Fruit fly (Drosophila melanogaster) whole organism, embryonic: ENCODE results near the gene CG10874.

Source experiments
- Adf1 ChIP-seq: fragments of 200-800 bp; sonication (Bioruptor generic); IDR thresholded peaks from 2 replicates; pipeline ENCODE4 v1.3.6; 2022; ENCODE audit warnings: missing biosample characterization, missing genetic modification characterization
- C15 ChIP-seq: fragments of 200-800 bp; sonication (Bioruptor generic); IDR thresholded peaks from 3 replicates; pipeline ENCODE4 v1.3.6; 2022; ENCODE audit warnings: missing biosample characterization, missing genetic modification characterization
- CG12942 ChIP-seq: fragments of 200-800 bp; sonication (Bioruptor generic); optimal IDR thresholded peaks from 3 replicates; lab custom pipeline; 2016; ENCODE audit warnings: missing biosample characterization, missing genetic modification characterization
- CG15269 ChIP-seq: fragments of 200-800 bp; sonication (Bioruptor generic); optimal IDR thresholded peaks from 2 replicates; lab custom pipeline; 2018; ENCODE audit warnings: missing biosample characterization, mild to moderate bottlenecking, missing genetic modification characterization, moderate library complexity
- CG15696 ChIP-seq: fragments of 200-800 bp; sonication (Bioruptor generic); optimal IDR thresholded peaks from 2 replicates; lab custom pipeline; 2019; ENCODE audit warnings: missing biosample characterization, mild to moderate bottlenecking, missing genetic modification characterization, moderate library complexity
- CG16779 ChIP-seq: fragments of 200-800 bp; sonication (Bioruptor generic); IDR thresholded peaks from 2 replicates; pipeline ENCODE4 v1.3.6; 2022; ENCODE audit warnings: missing biosample characterization, missing genetic modification characterization
- CG17829 ChIP-seq: fragments of 200-800 bp; optimal IDR thresholded peaks from 2 replicates; lab custom pipeline; 2019; ENCODE audit warnings: missing biosample characterization, mild to moderate bottlenecking, missing genetic modification characterization, moderate library complexity
- CG2199 ChIP-seq: fragments of 200-800 bp; sonication (Bioruptor generic); IDR thresholded peaks from 3 replicates; pipeline ENCODE4 v1.3.6; 2022; ENCODE audit warnings: missing biosample characterization, missing genetic modification characterization
- CG30403 ChIP-seq: fragments of 200-800 bp; sonication (Bioruptor generic); optimal IDR thresholded peaks from 3 replicates; lab custom pipeline; 2016; ENCODE audit warnings: missing biosample characterization, missing genetic modification characterization
- CG31441 ChIP-seq: fragments of 200-800 bp; sonication (Bioruptor generic); IDR thresholded peaks from 2 replicates; pipeline ENCODE4 v1.3.6; 2022; ENCODE audit warnings: missing biosample characterization, missing genetic modification characterization
- CG3281 ChIP-seq: fragments of 200-800 bp; sonication (Bioruptor generic); optimal IDR thresholded peaks from 3 replicates; lab custom pipeline; 2017; ENCODE audit warnings: missing biosample characterization, mild to moderate bottlenecking, missing genetic modification characterization
- CG3407 ChIP-seq: fragments of 200-800 bp; sonication (Bioruptor generic); optimal IDR thresholded peaks from 2 replicates; lab custom pipeline; 2018; ENCODE audit warnings: missing biosample characterization, mild to moderate bottlenecking, missing genetic modification characterization
- CG7786 ChIP-seq: fragments of 200-800 bp; sonication (Bioruptor generic); optimal IDR thresholded peaks from 2 replicates; lab custom pipeline; 2016; ENCODE audit warnings: missing biosample characterization, missing genetic modification characterization
- CG7963 ChIP-seq: fragments of 200-800 bp; sonication (Bioruptor generic); IDR thresholded peaks from 3 replicates; pipeline ENCODE4 v1.3.6; 2022; ENCODE audit warnings: missing biosample characterization, missing genetic modification characterization; ENCODE audit not compliant: partially characterized antibody
- CG8359 ChIP-seq: fragments of 200-800 bp; sonication (Bioruptor generic); optimal IDR thresholded peaks from 2 replicates; lab custom pipeline; 2017; ENCODE audit warnings: missing biosample characterization, mild to moderate bottlenecking, missing genetic modification characterization, borderline replicate concordance
- CG8765 ChIP-seq: fragments of 200-800 bp; sonication (Bioruptor generic); IDR thresholded peaks from 2 replicates; pipeline ENCODE4 v1.3.6; 2022; ENCODE audit warnings: missing biosample characterization, missing genetic modification characterization
- CG9876 ChIP-seq: fragments of 200-800 bp; sonication (Bioruptor generic); optimal IDR thresholded peaks from 2 replicates; lab custom pipeline; 2016; ENCODE audit warnings: missing biosample characterization, missing genetic modification characterization
- Chrac-16 ChIP-seq: fragments of 200-800 bp; sonication (Bioruptor generic); optimal IDR thresholded peaks from 3 replicates; lab custom pipeline; 2016; ENCODE audit warnings: missing biosample characterization, missing genetic modification characterization
- Dad ChIP-seq: fragments of 200-800 bp; sonication (Bioruptor generic); optimal IDR thresholded peaks from 3 replicates; lab custom pipeline; 2016; ENCODE audit warnings: missing biosample characterization, missing genetic modification characterization
- Doc2 ChIP-seq: fragments of 200-800 bp; sonication (Bioruptor generic); IDR thresholded peaks from 2 replicates; pipeline ENCODE4 v1.3.6; 2022; ENCODE audit warnings: missing biosample characterization, missing genetic modification characterization
- HLH3B ChIP-seq: fragments of 200-800 bp; sonication (Bioruptor generic); IDR thresholded peaks from 2 replicates; pipeline ENCODE4 v1.3.6; 2022; ENCODE audit warnings: missing biosample characterization, missing genetic modification characterization
- Hr3 ChIP-seq: fragments of 200-800 bp; sonication (Bioruptor generic); optimal IDR thresholded peaks from 3 replicates; lab custom pipeline; 2016; ENCODE audit warnings: missing biosample characterization, missing genetic modification characterization
- MTF-1 ChIP-seq: fragments of 200-800 bp; sonication (Bioruptor generic); optimal IDR thresholded peaks from 2 replicates; lab custom pipeline; 2018; ENCODE audit warnings: missing biosample characterization, mild to moderate bottlenecking, missing genetic modification characterization, borderline replicate concordance
- Meics ChIP-seq: fragments of 200-800 bp; sonication (Bioruptor generic); optimal IDR thresholded peaks from 2 replicates; lab custom pipeline; 2017; ENCODE audit warnings: missing biosample characterization, mild to moderate bottlenecking, missing genetic modification characterization
- NC2β ChIP-seq: fragments of 200-800 bp; sonication (Bioruptor generic); optimal IDR thresholded peaks from 2 replicates; lab custom pipeline; 2016; ENCODE audit warnings: missing biosample characterization, missing genetic modification characterization
- NK7.1 ChIP-seq: fragments of 200-800 bp; sonication (Bioruptor generic); optimal IDR thresholded peaks from 3 replicates; lab custom pipeline; 2016; ENCODE audit warnings: missing biosample characterization, missing genetic modification characterization
- NfI ChIP-seq: fragments of 200-800 bp; sonication (Bioruptor generic); optimal IDR thresholded peaks from 3 replicates; lab custom pipeline; 2018; ENCODE audit warnings: missing biosample characterization, mild to moderate bottlenecking, missing genetic modification characterization, moderate library complexity
- Pdp1 ChIP-seq, 2 experiments: fragments of 200-800 bp; sonication (Bioruptor generic); optimal IDR thresholded peaks; 3 replicates each; lab custom pipeline; 2016; ENCODE audit warnings: missing biosample characterization in 2 of 2, missing genetic modification characterization in 2 of 2, mild to moderate bottlenecking in 1 of 2, moderate library complexity in 1 of 2
- Rx ChIP-seq: fragments of 200-800 bp; sonication (Bioruptor generic); IDR thresholded peaks from 2 replicates; pipeline ENCODE4 v1.3.6; 2022; ENCODE audit warnings: missing biosample characterization, missing genetic modification characterization
- Side ChIP-seq: fragments of 200-800 bp; sonication (Bioruptor generic); optimal IDR thresholded peaks from 2 replicates; lab custom pipeline; 2016; ENCODE audit warnings: missing biosample characterization, missing genetic modification characterization
- Ssrp ChIP-seq: fragments of 200-800 bp; sonication (Bioruptor generic); optimal IDR thresholded peaks from 2 replicates; lab custom pipeline; 2018; ENCODE audit warnings: missing biosample characterization, mild to moderate bottlenecking, missing genetic modification characterization, moderate library complexity
- ato ChIP-seq: fragments of 200-800 bp; sonication (Bioruptor generic); IDR thresholded peaks from 2 replicates; pipeline ENCODE4 v1.3.6; 2022; ENCODE audit warnings: missing biosample characterization, missing genetic modification characterization; ENCODE audit not compliant: partially characterized antibody
- cg ChIP-seq: fragments of 200-800 bp; sonication (Bioruptor generic); optimal IDR thresholded peaks from 3 replicates; lab custom pipeline; 2019; ENCODE audit warnings: missing biosample characterization, mild to moderate bottlenecking, missing genetic modification characterization, moderate library complexity
- cwo ChIP-seq: fragments of 200-800 bp; sonication (Bioruptor generic); optimal IDR thresholded peaks from 3 replicates; lab custom pipeline; 2017; ENCODE audit warnings: missing biosample characterization, missing genetic modification characterization, mild to moderate bottlenecking, moderate library complexity, missing genetic modification reagents
- fd96Cb ChIP-seq: fragments of 200-800 bp; sonication (Bioruptor generic); optimal IDR thresholded peaks from 2 replicates; lab custom pipeline; 2018; ENCODE audit warnings: missing biosample characterization, mild to moderate bottlenecking, missing genetic modification characterization, moderate library complexity
- fru ChIP-seq: fragments of >200 bp; optimal IDR thresholded peaks from 2 replicates; lab custom pipeline; 2017
- gfzf ChIP-seq: fragments of 200-800 bp; sonication (Bioruptor generic); optimal IDR thresholded peaks from 2 replicates; lab custom pipeline; 2016; ENCODE audit warnings: missing biosample characterization, mild to moderate bottlenecking, missing genetic modification characterization, moderate library complexity
- gsb-n ChIP-seq: fragments of 200-800 bp; sonication (Bioruptor generic); optimal IDR thresholded peaks from 3 replicates; lab custom pipeline; 2018; ENCODE audit warnings: missing biosample characterization, mild to moderate bottlenecking, missing genetic modification characterization
- insv ChIP-seq, 2 experiments: fragments of 200-800 bp; sonication (Bioruptor generic); optimal IDR thresholded peaks; 3 replicates each; lab custom pipeline; 2016 to 2018; ENCODE audit warnings: missing biosample characterization in 2 of 2, missing genetic modification characterization in 2 of 2
- inv ChIP-seq: fragments of 200-800 bp; sonication (Bioruptor generic); IDR thresholded peaks from 2 replicates; pipeline ENCODE4 v1.3.6; 2022; ENCODE audit warnings: missing biosample characterization, missing genetic modification characterization; ENCODE audit not compliant: partially characterized antibody
- klu ChIP-seq: fragments of 200-800 bp; sonication (Bioruptor generic); IDR thresholded peaks from 2 replicates; pipeline ENCODE4 v1.3.6; 2022; ENCODE audit warnings: missing biosample characterization, missing genetic modification characterization
- p53 ChIP-seq: fragments of 200-800 bp; sonication (Bioruptor generic); optimal IDR thresholded peaks from 2 replicates; lab custom pipeline; 2016; ENCODE audit warnings: missing biosample characterization, missing genetic modification characterization
- pnt ChIP-seq: fragments of 200-800 bp; sonication (Bioruptor generic); optimal IDR thresholded peaks from 3 replicates; lab custom pipeline; 2016; ENCODE audit warnings: missing biosample characterization, missing genetic modification characterization
- pros ChIP-seq: fragments of 200-800 bp; sonication (Bioruptor generic); optimal IDR thresholded peaks from 3 replicates; lab custom pipeline; 2019; ENCODE audit warnings: missing biosample characterization, mild to moderate bottlenecking, missing genetic modification characterization, moderate library complexity
- ro ChIP-seq: fragments of 200-800 bp; sonication (Bioruptor generic); IDR thresholded peaks from 2 replicates; pipeline ENCODE4 v1.3.6; 2022; ENCODE audit warnings: missing biosample characterization, missing genetic modification characterization
- sob ChIP-seq: fragments of 200-800 bp; sonication (Bioruptor generic); IDR thresholded peaks from 2 replicates; pipeline ENCODE4 v1.3.6; 2022; ENCODE audit warnings: missing biosample characterization, missing genetic modification characterization
- sr ChIP-seq: fragments of 200-800 bp; sonication (Bioruptor generic); IDR thresholded peaks from 3 replicates; pipeline ENCODE4 v1.3.6; 2022; ENCODE audit warnings: missing biosample characterization, missing genetic modification characterization
- sug ChIP-seq: fragments of 200-800 bp; optimal IDR thresholded peaks from 2 replicates; lab custom pipeline; 2019; ENCODE audit warnings: missing biosample characterization, mild to moderate bottlenecking, missing genetic modification characterization, moderate library complexity
- unc-4 ChIP-seq: fragments of 200-800 bp; sonication (Bioruptor generic); IDR thresholded peaks from 2 replicates; pipeline ENCODE4 v1.3.6; 2022; ENCODE audit warnings: missing biosample characterization, missing genetic modification characterization; ENCODE audit not compliant: partially characterized antibody
- zf30C ChIP-seq: fragments of 200-800 bp; sonication (Bioruptor generic); optimal IDR thresholded peaks from 3 replicates; lab custom pipeline; 2018; ENCODE audit warnings: missing biosample characterization, mild to moderate bottlenecking, missing genetic modification characterization

CG10874 gene

dm6 chr2L:2179366-2179765 is 12.8 kb downstream of the CG10874 start (continued):
- TF ChIP-seq ro (GFP tag; lab: Robert Waterston, UW) (no peak; the same call in 1 of the 2 replicates), Pdp1 (GFP tag; optimal IDR thresholded peaks at IDR 0.05; lab: Kevin White, UChicago) (peak; percentile 73 to 82), klu (GFP tag; lab: Robert Waterston, UW) (peak; percentile 56), Ssrp (peak; percentile 64), CG7963 (GFP tag; lab: Robert Waterston, UW) (no peak), Doc2 (GFP tag; lab: Robert Waterston, UW) (0 out of 2 replicates have a peak, but pooled peaks have one; percentile 23), sug (tag; lab: Kevin White, UChicago) (peak; percentile 99), insv (GFP tag; optimal IDR thresholded peaks at IDR 0.05; lab: Kevin White, UChicago) (no peak), CG12942 (GFP tag; lab: Kevin White, UChicago) (peak; percentile 72), zf30C (GFP tag; lab: Kevin White, UChicago) (no peak), fd96Cb (tag; lab: Kevin White, UChicago) (peak; percentile 64), inv (no peak), Meics (GFP tag; lab: Kevin White, UChicago) (peak; percentile 80), gfzf (GFP tag; lab: Kevin White, UChicago) (no peak), pnt (GFP tag; lab: Kevin White, UChicago) (peak; percentile 61), CG9876 (GFP tag; lab: Kevin White, UChicago) (peak; percentile 27), CG15696 (tag; lab: Kevin White, UChicago) (peak; percentile 14), fru (lab: Kevin White, UChicago) (no peak), CG17829 (tag; lab: Kevin White, UChicago) (peak; percentile 53), CG3281 (GFP tag; lab: Kevin White, UChicago) (peak; percentile 60), CG15269 (peak; percentile 82), C15 (GFP tag; lab: Robert Waterston, UW) (0 out of 3 replicates have a peak, but pooled peaks have one; percentile 38), CG2199 (GFP tag; lab: Robert Waterston, UW) (0 out of 3 replicates have a peak, but pooled peaks have one; percentile 50), Side (GFP tag; lab: Kevin White, UChicago) (peak; percentile 74), CG7786 (GFP tag; lab: Kevin White, UChicago) (peak; percentile 78), unc-4 (no peak), Adf1 (GFP tag; lab: Robert Waterston, UW) (peak; percentile 12; the same call in 1 of the 2 replicates), NfI (GFP tag; lab: Kevin White, UChicago) (peak; percentile 74), CG16779 (0 out of 2 replicates have a peak, but pooled peaks have one; percentile 28), Chrac-16 (GFP tag; lab: Kevin White, UChicago) (peak; percentile 73), ato (GFP tag; lab: Robert Waterston, UW) (no peak), CG8359 (GFP tag; lab: Kevin White, UChicago) (peak; percentile 0), CG8765 (0 out of 2 replicates have a peak, but pooled peaks have one; percentile 6), NC2β (GFP tag; lab: Kevin White, UChicago) (no peak), MTF-1 (GFP tag; lab: Kevin White, UChicago) (no peak), HLH3B (GFP tag; lab: Robert Waterston, UW) (peak; percentile 81), gsb-n (peak; percentile 38), CG31441 (GFP tag; lab: Robert Waterston, UW) (no peak; the same call in 1 of the 2 replicates), sr (GFP tag; lab: Robert Waterston, UW) (peak; percentile 91), CG3407 (GFP tag; lab: Kevin White, UChicago) (peak; percentile 34), Hr3 (GFP tag; lab: Kevin White, UChicago) (peak; percentile 58), NK7.1 (GFP tag; lab: Kevin White, UChicago) (peak; percentile 35), cg (GFP tag; lab: Kevin White, UChicago) (no peak), sob (GFP tag; lab: Robert Waterston, UW) (peak; percentile 74), Dad (peak; percentile 35), p53 (GFP tag; lab: Kevin White, UChicago) (peak; percentile 58), pros (GFP tag; lab: Kevin White, UChicago) (no peak), CG30403 (peak; percentile 72), Rx (GFP tag; lab: Robert Waterston, UW) (peak; percentile 33; the same call in 1 of the 2 replicates), cwo (GFP tag; lab: Kevin White, UChicago) (peak; percentile 74)
